Worm (Caenorhabditis elegans): ENCODE data around the gene nhr-76.

ce11 chrIV:603543-603942 lies 23.8 kb upstream of the nhr-76 start, which contains the start of gene prmt-4:
- TF ChIP-seq snpc-4 (tag; optimal IDR thresholded peaks at IDR 0.05), result no peak
- no peak for TF ChIP-seq unc-62 (GFP tag; optimal IDR thresholded peaks at IDR 0.05)
- TF ChIP-seq ztf-11 (tag; optimal IDR thresholded peaks at IDR 0.05), result no peak
- TF ChIP-seq lsy-2 (tag; optimal IDR thresholded peaks at IDR 0.05), result no peak
- no peak for TF ChIP-seq nhr-12 (tag; optimal IDR thresholded peaks at IDR 0.05)
- no peak for TF ChIP-seq mls-2 (tag; optimal IDR thresholded peaks at IDR 0.05)
- TF ChIP-seq unc-39 (tag; optimal IDR thresholded peaks at IDR 0.05), result no peak
- TF ChIP-seq elt-3 (tag; optimal IDR thresholded peaks at IDR 0.05), result no peak
- no peak for TF ChIP-seq pha-4 (tag; optimal IDR thresholded peaks at IDR 0.05)
- no peak for TF ChIP-seq ceh-83 (GFP tag; optimal IDR thresholded peaks at IDR 0.05)
